Fruit fly (Drosophila melanogaster) whole organism, pupa: Measurements from ENCODE around the gene CG16974.
A peak's percentile ranks its signal among the peaks of the same experiment; 100 is the strongest.
"Not testable (repeated sequence)": the region's sequence is repeated elsewhere in the genome, so short reads cannot be mapped to it uniquely, and the experiment has no call there.

Experiments
- CG10348 ChIP-seq: fragments of 200-800 bp; sonication (Bioruptor generic); IDR thresholded peaks from 2 replicates; pipeline ENCODE4 v1.3.6; 2022; ENCODE audit warnings: missing biosample characterization, missing genetic modification characterization
- CG12605 ChIP-seq: fragments of 200-800 bp; sonication (Bioruptor generic); IDR thresholded peaks from 2 replicates; pipeline ENCODE4 v1.3.6; 2022; ENCODE audit warnings: missing biosample characterization, missing genetic modification characterization
- CG13204 ChIP-seq: fragments of 200-800 bp; sonication (Bioruptor generic); optimal IDR thresholded peaks from 2 replicates; lab custom pipeline; 2018; ENCODE audit warnings: missing biosample characterization, mild to moderate bottlenecking, missing genetic modification characterization, moderate library complexity
- CG15710 ChIP-seq: fragments of 200-800 bp; sonication (Bioruptor generic); optimal IDR thresholded peaks from 2 replicates; lab custom pipeline; 2018; ENCODE audit warnings: missing biosample characterization, mild to moderate bottlenecking, missing genetic modification characterization, moderate library complexity
- CG32121 ChIP-seq: fragments of 200-800 bp; sonication (Bioruptor generic); IDR thresholded peaks from 2 replicates; pipeline ENCODE4 v1.3.6; 2022; ENCODE audit warnings: missing biosample characterization, missing genetic modification characterization
- CG34367 ChIP-seq: fragments of 200-800 bp; sonication (Bioruptor generic); optimal IDR thresholded peaks from 2 replicates; lab custom pipeline; 2018; ENCODE audit warnings: missing biosample characterization, mild to moderate bottlenecking, missing genetic modification characterization
- CG4496 ChIP-seq: fragments of 200-800 bp; sonication (Bioruptor generic); IDR thresholded peaks from 3 replicates; pipeline ENCODE4 v1.3.6; 2022; ENCODE audit warnings: missing biosample characterization, missing genetic modification characterization
- CG8159 ChIP-seq: fragments of 200-800 bp; sonication (Bioruptor generic); optimal IDR thresholded peaks from 3 replicates; lab custom pipeline; 2018; ENCODE audit warnings: missing biosample characterization, mild to moderate bottlenecking, missing genetic modification characterization, moderate library complexity
- CG8301 ChIP-seq: fragments of 200-800 bp; sonication (Bioruptor generic); optimal IDR thresholded peaks from 2 replicates; lab custom pipeline; 2018; ENCODE audit warnings: missing biosample characterization, mild to moderate bottlenecking, missing genetic modification characterization
- D1 ChIP-seq: fragments of 200-800 bp; sonication (Bioruptor generic); optimal IDR thresholded peaks from 2 replicates; lab custom pipeline; 2018; ENCODE audit warnings: missing biosample characterization, mild to moderate bottlenecking, missing genetic modification characterization, moderate library complexity
- EcR ChIP-seq: fragments of 200-800 bp; sonication (Bioruptor generic); optimal IDR thresholded peaks from 3 replicates; lab custom pipeline; 2019; ENCODE audit warnings: missing biosample characterization, missing genetic modification characterization, mild to moderate bottlenecking, moderate library complexity, missing genetic modification reagents
- Ets98B ChIP-seq: fragments of 200-800 bp; sonication (Bioruptor generic); IDR thresholded peaks from 2 replicates; pipeline ENCODE4 v1.3.6; 2022; ENCODE audit warnings: missing biosample characterization, missing genetic modification characterization
- Pif1A ChIP-seq: fragments of 200-800 bp; sonication (Bioruptor generic); optimal IDR thresholded peaks from 3 replicates; lab custom pipeline; 2016; ENCODE audit warnings: missing biosample characterization, missing genetic modification characterization
- Pif1B ChIP-seq: fragments of 200-800 bp; sonication (Bioruptor generic); optimal IDR thresholded peaks from 3 replicates; lab custom pipeline; 2016; ENCODE audit warnings: missing biosample characterization, missing genetic modification characterization
- Snoo ChIP-seq: fragments of 200-800 bp; sonication (Bioruptor generic); optimal IDR thresholded peaks from 3 replicates; lab custom pipeline; 2017; ENCODE audit warnings: missing biosample characterization, mild to moderate bottlenecking, missing genetic modification characterization, inconsistent platforms
- gl ChIP-seq: fragments of 200-800 bp; sonication (Bioruptor generic); optimal IDR thresholded peaks from 2 replicates; lab custom pipeline; 2018; ENCODE audit warnings: missing biosample characterization, mild to moderate bottlenecking, missing genetic modification characterization
- rn ChIP-seq: fragments of 200-800 bp; sonication (Bioruptor generic); IDR thresholded peaks from 2 replicates; pipeline ENCODE4 v1.3.6; 2022; ENCODE audit warnings: missing biosample characterization, missing genetic modification characterization

Gene CG16974

DNA sequence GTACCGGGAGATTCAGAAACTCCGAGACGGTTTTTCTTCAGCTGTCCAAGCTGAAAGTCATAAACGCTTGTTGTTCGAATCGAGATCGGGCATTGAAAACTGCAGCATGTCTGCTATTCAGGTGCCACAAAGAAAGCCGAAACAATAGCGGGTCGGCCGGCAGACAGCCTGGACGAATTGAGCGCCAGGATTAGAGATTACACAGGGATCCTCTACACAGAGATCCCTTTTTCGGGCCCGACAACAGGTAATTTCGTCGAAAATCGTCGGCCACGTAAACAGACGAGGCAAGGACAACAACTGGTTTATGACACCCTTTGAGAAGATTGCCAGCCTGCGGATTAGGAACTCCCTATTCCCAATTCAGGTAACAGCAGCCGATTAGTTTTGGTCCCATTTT lies 35.5 kb upstream of the CG16974 start, which contains the start of gene CG16813:
Gene CG16813, plus strand, starts transcription at position 288 of the 400 bp plus-strand sequence.
- TF ChIP-seq D1 (tag; lab: Kevin White, UChicago) (no peak), Pif1B (GFP tag; lab: Kevin White, UChicago) (no peak), Snoo (tag; lab: Kevin White, UChicago) (no peak)

DNA sequence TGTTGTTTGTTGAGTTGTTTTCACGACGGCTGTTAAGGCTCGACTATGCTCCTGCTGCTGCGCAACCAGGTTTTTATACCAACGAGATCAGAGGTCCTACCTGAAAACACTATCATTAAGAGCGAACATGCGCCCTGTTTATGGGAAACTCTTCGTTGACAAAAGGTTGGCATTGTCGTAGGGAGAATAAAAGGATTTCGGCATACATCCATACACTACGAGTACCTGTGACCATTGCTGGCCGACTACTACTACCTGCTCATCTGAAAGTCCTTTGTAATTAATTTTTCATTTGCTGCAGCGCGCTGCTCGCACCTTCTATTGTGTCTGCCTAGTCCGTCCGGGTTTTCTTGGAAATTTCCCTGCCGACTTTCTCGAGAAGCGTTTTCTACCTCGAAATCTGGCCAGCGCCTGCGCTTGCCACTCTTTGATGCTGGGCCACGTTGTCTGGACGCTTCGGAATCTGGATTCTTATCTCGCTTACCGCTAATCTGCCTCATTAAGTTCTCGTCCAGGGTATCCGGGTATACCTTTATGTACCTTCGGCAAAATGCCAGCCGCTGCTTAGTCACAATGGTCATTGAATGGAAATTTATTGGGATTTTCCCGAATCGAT lies 33.6 kb upstream of the CG16974 start, which contains the start of gene CG15480:
Gene CG15480, minus strand, starts transcription at position 51 of the 616 bp plus-strand sequence.
- no peak for TF ChIP-seq CG15710 (tag; lab: Kevin White, UChicago)
- no peak for TF ChIP-seq CG8159 (tag; lab: Kevin White, UChicago)
- TF ChIP-seq gl, result no peak
- no peak for TF ChIP-seq Snoo (tag; lab: Kevin White, UChicago)
- no peak for TF ChIP-seq Ets98B
- no peak for TF ChIP-seq CG4496 (GFP tag; lab: Robert Waterston, UW)

DNA sequence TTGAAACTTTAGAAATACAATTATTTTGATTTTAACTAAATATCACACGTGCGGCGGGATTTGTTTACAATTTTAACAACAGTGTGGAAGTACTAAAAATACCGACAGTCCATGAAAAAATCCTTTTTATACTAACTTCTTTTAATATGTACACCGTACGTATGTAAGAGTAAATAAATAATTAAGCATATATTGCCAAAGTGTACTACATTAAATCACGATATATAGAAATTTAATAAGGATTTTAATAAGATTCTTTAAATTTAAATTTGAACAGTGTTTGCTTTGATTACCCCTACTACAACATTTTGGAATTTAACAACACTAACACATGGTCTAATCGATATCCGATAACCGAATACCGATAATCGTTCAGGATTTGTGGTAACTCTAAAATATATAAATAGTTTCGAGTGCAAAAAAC lies 30.5 kb upstream of the CG16974 start, which contains the start of the genes Ski6 and CG16812:
Gene Ski6, minus strand, starts transcription at position 205 of the 424 bp plus-strand sequence.
Gene CG16812, plus strand, starts transcription at position 363 of the 424 bp plus-strand sequence.
- 0 out of 2 replicates have a peak, but pooled peaks have one; percentile 47 for TF ChIP-seq CG12605 (GFP tag; lab: Robert Waterston, UW)
- TF ChIP-seq Pif1A (GFP tag; lab: Kevin White, UChicago), result no peak
- TF ChIP-seq EcR (GFP tag; lab: Kevin White, UChicago), result no peak
- TF ChIP-seq Ets98B, result peak; percentile 67
- TF ChIP-seq CG32121 (GFP tag; lab: Robert Waterston, UW), result peak; percentile 33; the same call in 1 of the 2 replicates
- peak; percentile 62 for TF ChIP-seq CG15710 (tag; lab: Kevin White, UChicago)
- no peak for TF ChIP-seq CG8159 (tag; lab: Kevin White, UChicago)
- peak; percentile 22 for TF ChIP-seq CG34367 (tag; lab: Kevin White, UChicago)
- TF ChIP-seq CG4496 (GFP tag; lab: Robert Waterston, UW), result 0 out of 3 replicates have a peak, but pooled peaks have one; percentile 27

DNA sequence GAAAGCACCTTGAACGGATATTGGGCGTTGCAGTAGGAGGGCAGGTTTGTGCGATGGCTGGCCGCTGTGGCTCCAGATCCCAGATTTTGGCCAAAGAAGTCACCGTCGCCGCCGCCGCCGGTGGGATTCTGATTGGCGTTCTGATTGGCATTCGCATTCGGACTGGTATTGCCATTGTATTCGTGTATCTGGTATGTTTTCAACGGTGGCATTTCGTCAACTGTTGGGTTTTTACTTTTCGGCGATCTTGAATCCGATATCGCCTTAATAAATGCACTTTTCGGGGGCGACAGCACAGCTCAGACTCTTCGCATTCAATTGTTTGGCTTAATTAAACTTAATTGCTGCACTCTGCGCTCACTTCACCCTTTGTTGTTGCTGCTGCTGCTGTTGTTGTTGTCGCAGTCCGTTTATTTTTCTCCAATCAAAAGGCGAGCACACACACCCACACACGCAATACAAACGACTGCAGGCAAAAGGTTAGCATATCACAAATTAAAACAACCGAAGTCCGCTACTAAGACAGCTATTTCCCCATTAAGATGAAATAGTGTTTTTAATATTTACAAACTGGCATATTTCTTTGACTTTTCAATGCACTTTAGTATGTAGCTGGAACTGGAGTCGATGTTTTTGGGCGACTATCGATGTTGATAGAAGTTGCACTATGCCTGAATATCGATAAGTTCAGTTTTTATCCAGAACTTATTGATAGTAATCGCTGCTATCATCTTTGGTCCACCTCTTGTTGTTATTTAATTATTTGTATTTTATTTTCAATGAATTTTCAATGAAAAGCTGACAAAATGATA lies 27.7 kb upstream of the CG16974 start, which contains the start of the genes CG9426 and mRF1:
Gene CG9426, minus strand, starts transcription at position 643 of the 812 bp plus-strand sequence.
Gene mRF1, plus strand, starts transcription at position 699 of the 812 bp plus-strand sequence.
- no peak for TF ChIP-seq CG32121 (GFP tag; lab: Robert Waterston, UW)
- TF ChIP-seq CG15710 (tag; lab: Kevin White, UChicago), result no peak
- no peak for TF ChIP-seq Pif1B (GFP tag; lab: Kevin White, UChicago)
- no peak for TF ChIP-seq Snoo (tag; lab: Kevin White, UChicago)
- TF ChIP-seq EcR (GFP tag; lab: Kevin White, UChicago), result peak; percentile 22

DNA sequence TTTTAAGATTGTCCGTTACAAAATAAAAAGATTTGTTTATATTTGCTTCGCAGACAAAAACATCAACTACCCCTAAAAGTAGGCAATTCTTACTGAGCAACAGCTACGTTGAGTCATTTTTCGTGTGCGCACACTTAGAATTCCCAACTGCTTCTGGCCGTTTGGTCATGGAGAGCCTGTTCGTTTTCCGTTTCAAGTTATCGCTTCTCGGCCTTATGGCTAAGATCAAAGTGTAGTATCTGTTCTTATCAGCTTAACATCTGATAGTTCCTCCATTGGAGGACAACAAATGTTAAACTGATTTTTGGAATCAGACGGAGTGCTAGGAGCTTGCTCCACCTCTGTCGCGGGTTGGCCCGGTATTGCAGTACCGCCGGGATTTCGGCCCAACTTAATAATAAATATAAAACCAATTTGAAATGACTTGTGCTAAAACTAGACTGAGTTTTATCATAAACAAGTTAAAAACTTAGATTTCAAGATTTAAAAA lies 23.9 kb upstream of the CG16974 start:
- TF ChIP-seq D1 (tag; lab: Kevin White, UChicago), result peak; percentile 48
- TF ChIP-seq Ets98B, result 0 out of 2 replicates have a peak, but pooled peaks have one; percentile 42
- peak; percentile 62; the same call in 1 of the 3 replicates for TF ChIP-seq CG4496 (GFP tag; lab: Robert Waterston, UW)
- TF ChIP-seq CG32121 (GFP tag; lab: Robert Waterston, UW), result peak; percentile 47; the same call in 1 of the 2 replicates

DNA sequence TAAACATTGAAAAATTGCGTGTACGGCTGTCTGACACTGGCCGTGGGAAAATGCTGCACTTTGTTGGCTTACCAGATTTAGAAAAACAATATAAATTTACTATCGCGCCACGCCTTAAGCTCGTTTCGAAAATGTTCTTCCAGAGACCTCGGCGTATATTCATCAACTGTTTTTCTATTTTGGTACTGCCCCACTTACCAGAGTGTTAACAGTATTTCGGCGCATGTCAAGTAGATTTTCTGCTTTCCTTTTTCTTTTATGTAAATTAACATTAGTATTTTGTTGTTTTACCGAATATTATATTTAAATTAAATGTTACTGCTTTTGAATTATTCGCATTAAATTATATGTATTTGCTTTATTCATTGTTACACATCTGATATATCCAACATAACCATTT lies 23.2 kb upstream of the CG16974 start, which contains the start of gene kek4:
Gene kek4, minus strand, starts transcription at position 341 of the 400 bp plus-strand sequence.
- TF ChIP-seq rn (GFP tag; lab: Robert Waterston, UW), result no peak
- no peak for TF ChIP-seq CG10348 (GFP tag; lab: Robert Waterston, UW)
- TF ChIP-seq CG13204 (GFP tag; lab: Kevin White, UChicago), result no peak

DNA sequence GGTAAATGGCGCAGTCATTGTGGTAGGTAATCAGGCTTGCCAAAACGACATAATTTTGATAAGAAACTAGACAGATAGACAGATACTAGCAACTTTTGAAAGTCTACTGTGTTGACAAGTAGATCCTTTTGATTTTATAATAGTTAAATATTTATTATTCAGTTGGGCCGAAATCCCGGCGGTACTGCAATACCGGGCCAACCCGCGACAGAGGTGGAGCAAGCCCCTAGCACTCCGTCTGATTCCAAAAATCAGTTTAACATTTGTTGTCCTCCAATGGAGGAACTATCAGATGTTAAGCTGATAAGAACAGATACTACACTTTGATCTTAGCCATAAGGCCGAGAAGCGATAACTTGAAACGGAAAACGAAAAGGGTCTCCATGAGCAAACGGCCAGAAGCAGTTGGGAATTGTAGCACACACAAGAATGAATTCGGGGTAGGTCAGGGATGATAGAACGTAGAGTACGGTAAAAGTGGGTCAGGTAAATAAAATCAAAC lies 20.0 kb upstream of the CG16974 start, which contains the start of gene CG15482:
Gene CG15482, minus strand, starts transcription at position 51 of the 502 bp plus-strand sequence.
- not testable (repeated sequence) for TF ChIP-seq CG12605 (GFP tag; lab: Robert Waterston, UW); CG8301 (tag; lab: Kevin White, UChicago); D1 (tag; lab: Kevin White, UChicago)
